Worm (Caenorhabditis elegans): ENCODE measurements around the gene map-1.

- TF ChIP-seq ceh-82 (tag; optimal IDR thresholded peaks at IDR 0.05) (no peak), unc-62 (GFP tag; optimal IDR thresholded peaks at IDR 0.05) (no peak), nhr-25 (tag; optimal IDR thresholded peaks at IDR 0.05) (no peak), nhr-237 (tag; optimal IDR thresholded peaks at IDR 0.05) (no peak)
Observed at ce11 chrIV:3722690-3723089, 36.0 kb upstream of the map-1 start, which contains the start of gene Y37E11AM.4.
